Worm (Caenorhabditis elegans): ENCODE measurements around the gene dpy-26.

The dpy-26 gene

ce11 chrIV:12399983-12400382 lies 51.2 kb downstream of the dpy-26 start:
- TF ChIP-seq Y75B8A.6 (GFP tag; IDR thresholded peaks at IDR 0.05) (no peak), F26F4.8 (GFP tag; conservative IDR thresholded peaks at IDR 0.05) (no peak), mes-2 (tag; optimal IDR thresholded peaks at IDR 0.05; ENCODE audit: poor library complexity, severe bottlenecking) (no peak), daf-19 (GFP tag; conservative IDR thresholded peaks at IDR 0.05) (no peak), lsy-2 (tag; optimal IDR thresholded peaks at IDR 0.05) (peak in 1 of 2 experiments; percentile 17), F44E2.7 (GFP tag; IDR thresholded peaks at IDR 0.05) (no peak), attf-4 (tag; optimal IDR thresholded peaks at IDR 0.05) (no peak), mxl-3 (GFP tag; optimal IDR thresholded peaks at IDR 0.05) (peak; percentile 11), daf-16 (GFP tag; optimal IDR thresholded peaks at IDR 0.05) (no peak), daf-16 (tag; optimal IDR thresholded peaks at IDR 0.05) (peak; percentile 67), hmg-1.1 (GFP tag; IDR thresholded peaks at IDR 0.05) (no peak), ztf-7 (tag; optimal IDR thresholded peaks at IDR 0.05) (peak; percentile 50), ama-1 (optimal IDR thresholded peaks at IDR 0.05) (no peak), ZK337.2 (GFP tag; IDR thresholded peaks at IDR 0.05) (no peak), dpl-1 (GFP tag; optimal IDR thresholded peaks at IDR 0.05) (no peak), F49E8.2 (tag; optimal IDR thresholded peaks at IDR 0.05; ENCODE audit: borderline replicate concordance) (no peak), tag-97 (GFP tag; IDR thresholded peaks at IDR 0.05) (no peak), unc-39 (tag; optimal IDR thresholded peaks at IDR 0.05) (no peak), nhr-10 (tag; optimal IDR thresholded peaks at IDR 0.05) (no peak), fos-1 (tag; optimal IDR thresholded peaks at IDR 0.05) (no peak), pqm-1 (tag; optimal IDR thresholded peaks at IDR 0.05) (peak; percentile 80), nhr-48 (tag; optimal IDR thresholded peaks at IDR 0.05) (peak; percentile 38), pha-4 (GFP tag; IDR thresholded peaks at IDR 0.05) (0 out of 2 replicates have a peak, but pooled peaks have one; percentile 14), pha-4 (tag; optimal IDR thresholded peaks at IDR 0.05) (no peak), nhr-28 (tag; optimal IDR thresholded peaks at IDR 0.05) (peak; percentile 11), mxl-2 (GFP tag; conservative IDR thresholded peaks at IDR 0.05) (no peak), mdt-29 (GFP tag; IDR thresholded peaks at IDR 0.05) (no peak), nhr-77 (tag; optimal IDR thresholded peaks at IDR 0.05) (no peak), nhr-237 (tag; optimal IDR thresholded peaks at IDR 0.05) (no peak), madf-9 (GFP tag; conservative IDR thresholded peaks at IDR 0.05) (no peak), lim-7 (GFP tag; IDR thresholded peaks at IDR 0.05) (no peak), duxl-1 (tag; optimal IDR thresholded peaks at IDR 0.05; ENCODE audit: poor library complexity) (no peak), ceh-44 (GFP tag; IDR thresholded peaks at IDR 0.05) (no peak), hlh-11 (tag; optimal IDR thresholded peaks at IDR 0.05) (peak; percentile 58), T20F7.1 (GFP tag; optimal IDR thresholded peaks at IDR 0.05) (peak; percentile 47), zag-1 (tag; optimal IDR thresholded peaks at IDR 0.05) (no peak), ceh-82 (tag; optimal IDR thresholded peaks at IDR 0.05) (no peak), cey-2 (tag; optimal IDR thresholded peaks at IDR 0.05; ENCODE audit: borderline replicate concordance, insufficient read depth) (peak; percentile 55), lin-38 (GFP tag; IDR thresholded peaks at IDR 0.05) (no peak), jun-1 (tag; optimal IDR thresholded peaks at IDR 0.05) (no peak), lin-15B (tag; optimal IDR thresholded peaks at IDR 0.05) (no peak), zip-2 (tag; optimal IDR thresholded peaks at IDR 0.05) (no peak), F10B5.3 (tag; optimal IDR thresholded peaks at IDR 0.05) (no peak), Y48G9A.11 (GFP tag; IDR thresholded peaks at IDR 0.05) (no peak), madf-5 (GFP tag; IDR thresholded peaks at IDR 0.05) (no peak), ztf-11 (tag; optimal IDR thresholded peaks at IDR 0.05) (no peak), ceh-28 (tag; optimal IDR thresholded peaks at IDR 0.05) (no peak), nhr-102 (tag; optimal IDR thresholded peaks at IDR 0.05) (no peak), nhr-41 (GFP tag; IDR thresholded peaks at IDR 0.05) (peak; percentile 93), dmd-6 (GFP tag; IDR thresholded peaks at IDR 0.05) (peak; percentile 95), fkh-10 (GFP tag; optimal IDR thresholded peaks at IDR 0.05) (no peak), dve-1 (tag; optimal IDR thresholded peaks at IDR 0.05; ENCODE audit: insufficient read depth) (peak; percentile 83), hlh-30 (tag; optimal IDR thresholded peaks at IDR 0.05; ENCODE audit: insufficient read depth) (peak; percentile 45)

Data from whole organism, L4 larva.